Fruit fly (Drosophila melanogaster) whole organism, embryonic: Measurements from ENCODE around the gene GABA-B-R2.
A peak's percentile ranks its signal among the peaks of the same experiment; 100 is the strongest.
"Not testable (repeated sequence)": the region's sequence is repeated elsewhere in the genome, so short reads cannot be mapped to it uniquely, and the experiment has no call there.

Source experiments
- Bgb ChIP-seq: fragments of 200-800 bp; sonication (Bioruptor generic); IDR thresholded peaks from 2 replicates; pipeline ENCODE4 v1.3.6; 2022; ENCODE audit warnings: missing biosample characterization, missing genetic modification characterization; ENCODE audit not compliant: partially characterized antibody
- CG11093 ChIP-seq: fragments of 200-800 bp; sonication (Bioruptor generic); IDR thresholded peaks from 3 replicates; pipeline ENCODE4 v1.3.6; 2022; ENCODE audit warnings: missing biosample characterization, missing genetic modification characterization
- CG13424 ChIP-seq: fragments of 200-800 bp; sonication (Bioruptor generic); optimal IDR thresholded peaks from 2 replicates; lab custom pipeline; 2019; ENCODE audit warnings: missing biosample characterization, mild to moderate bottlenecking, missing genetic modification characterization, moderate library complexity
- CG15011 ChIP-seq: fragments of 200-800 bp; sonication (Bioruptor generic); optimal IDR thresholded peaks from 3 replicates; lab custom pipeline; 2018; ENCODE audit warnings: missing biosample characterization, mild to moderate bottlenecking, missing genetic modification characterization
- CG15073 ChIP-seq: fragments of 200-800 bp; sonication (Bioruptor generic); optimal IDR thresholded peaks from 2 replicates; lab custom pipeline; 2016; ENCODE audit warnings: missing biosample characterization, missing genetic modification characterization
- CG1603 ChIP-seq: fragments of 200-800 bp; sonication (Bioruptor generic); optimal IDR thresholded peaks from 2 replicates; lab custom pipeline; 2019; ENCODE audit warnings: missing biosample characterization, mild to moderate bottlenecking, missing genetic modification characterization, moderate library complexity
- CG17328 ChIP-seq: fragments of 200-800 bp; sonication (Bioruptor generic); IDR thresholded peaks from 2 replicates; pipeline ENCODE4 v1.3.6; 2022; ENCODE audit warnings: missing biosample characterization, missing genetic modification characterization
- CG31224 ChIP-seq: fragments of 200-800 bp; sonication (Bioruptor generic); IDR thresholded peaks from 2 replicates; pipeline ENCODE4 v1.3.6; 2022; ENCODE audit warnings: missing biosample characterization, missing genetic modification characterization
- CG31388 ChIP-seq: fragments of 200-800 bp; sonication (Bioruptor generic); optimal IDR thresholded peaks from 2 replicates; lab custom pipeline; 2016; ENCODE audit warnings: missing biosample characterization, missing genetic modification characterization
- CG3847 ChIP-seq: fragments of 200-800 bp; sonication (Bioruptor generic); IDR thresholded peaks from 2 replicates; pipeline ENCODE4 v1.3.6; 2022; ENCODE audit warnings: missing biosample characterization, missing genetic modification characterization
- CG4730 ChIP-seq: fragments of 200-800 bp; sonication (Bioruptor generic); IDR thresholded peaks from 2 replicates; pipeline ENCODE4 v1.3.6; 2022; ENCODE audit warnings: missing biosample characterization, missing genetic modification characterization
- CG6854 ChIP-seq: fragments of 200-800 bp; sonication (Bioruptor generic); optimal IDR thresholded peaks from 3 replicates; lab custom pipeline; 2017; ENCODE audit warnings: missing biosample characterization, mild to moderate bottlenecking, missing genetic modification characterization
- CG7928 ChIP-seq: fragments of 200-800 bp; sonication (Bioruptor generic); optimal IDR thresholded peaks from 2 replicates; lab custom pipeline; 2017; ENCODE audit warnings: missing biosample characterization, mild to moderate bottlenecking, missing genetic modification characterization
- CG8281 ChIP-seq: fragments of 200-800 bp; sonication (Bioruptor generic); optimal IDR thresholded peaks from 2 replicates; lab custom pipeline; 2018; ENCODE audit warnings: missing biosample characterization, mild to moderate bottlenecking, missing genetic modification characterization, moderate library complexity
- Dbx ChIP-seq: fragments of 200-800 bp; sonication (Bioruptor generic); IDR thresholded peaks from 3 replicates; pipeline ENCODE4 v1.3.6; 2022; ENCODE audit warnings: missing biosample characterization, missing genetic modification characterization
- Ets65A ChIP-seq: fragments of 200-800 bp; sonication (Bioruptor generic); peaks from one replicate; lab custom pipeline; 2016; ENCODE audit warnings: missing biosample characterization, missing genetic modification characterization
- Fer2 ChIP-seq: fragments of 200-800 bp; sonication (Bioruptor generic); optimal IDR thresholded peaks from 2 replicates; lab custom pipeline; 2018; ENCODE audit warnings: missing biosample characterization, mild to moderate bottlenecking, missing genetic modification characterization, moderate library complexity
- HLH3B ChIP-seq: fragments of 200-800 bp; sonication (Bioruptor generic); IDR thresholded peaks from 2 replicates; pipeline ENCODE4 v1.3.6; 2022; ENCODE audit warnings: missing biosample characterization, missing genetic modification characterization
- Hey ChIP-seq: fragments of 200-800 bp; sonication (Bioruptor generic); optimal IDR thresholded peaks from 3 replicates; lab custom pipeline; 2018; ENCODE audit warnings: missing biosample characterization, mild to moderate bottlenecking, missing genetic modification characterization
- Lpt ChIP-seq: fragments of >200 bp; optimal IDR thresholded peaks from 2 replicates; lab custom pipeline; 2018; ENCODE audit warnings: missing biosample characterization, missing genetic modification characterization
- MESR4 ChIP-seq: fragments of 200-800 bp; sonication (Bioruptor generic); optimal IDR thresholded peaks from 2 replicates; lab custom pipeline; 2018; ENCODE audit warnings: missing biosample characterization, mild to moderate bottlenecking, missing genetic modification characterization, moderate library complexity
- Med ChIP-seq: fragments of 200-800 bp; sonication (Bioruptor generic); peaks from one replicate; lab custom pipeline; 2016; ENCODE audit warnings: missing biosample characterization, missing genetic modification characterization, mild to moderate bottlenecking, inconsistent platforms, moderate library complexity
- NFAT ChIP-seq: fragments of 200-800 bp; sonication (Bioruptor generic); IDR thresholded peaks from 2 replicates; pipeline ENCODE4 v1.3.6; 2022; ENCODE audit warnings: missing biosample characterization, missing genetic modification characterization
- Sox102F ChIP-seq: fragments of 200-800 bp; sonication (Bioruptor generic); optimal IDR thresholded peaks from 2 replicates; lab custom pipeline; 2018; ENCODE audit warnings: missing biosample characterization, mild to moderate bottlenecking, missing genetic modification characterization, moderate library complexity
- Ssrp ChIP-seq: fragments of 200-800 bp; sonication (Bioruptor generic); optimal IDR thresholded peaks from 2 replicates; lab custom pipeline; 2018; ENCODE audit warnings: missing biosample characterization, mild to moderate bottlenecking, missing genetic modification characterization, moderate library complexity
- Trl ChIP-seq, 3 experiments: fragments of >200 bp in 2 of 3; fragments of 200-800 bp in 1 of 3; sonication (Bioruptor generic) in 1 of 3; optimal IDR thresholded peaks; 2 replicates in 1 of 3; 3 replicates in 2 of 3; lab custom pipeline; 2016 to 2017; ENCODE audit warnings: missing biosample characterization in 1 of 3, missing genetic modification characterization in 1 of 3
- ap ChIP-seq: fragments of 200-800 bp; sonication (Bioruptor generic); IDR thresholded peaks from 2 replicates; pipeline ENCODE4 v1.3.6; 2022; ENCODE audit warnings: missing biosample characterization, missing genetic modification characterization
- bab2 ChIP-seq: fragments of 200-800 bp; sonication (Bioruptor generic); optimal IDR thresholded peaks from 2 replicates; lab custom pipeline; 2016; ENCODE audit warnings: missing biosample characterization, missing genetic modification characterization
- ewg ChIP-seq: fragments of 200-800 bp; sonication (Bioruptor generic); optimal IDR thresholded peaks from 3 replicates; lab custom pipeline; 2017; ENCODE audit warnings: mild to moderate bottlenecking, missing biosample characterization, missing genetic modification reagents, missing genetic modification characterization
- exex ChIP-seq: fragments of 200-800 bp; sonication (Bioruptor generic); optimal IDR thresholded peaks from 4 replicates; lab custom pipeline; 2018; ENCODE audit warnings: missing biosample characterization, mild to moderate bottlenecking, missing genetic modification characterization, moderate library complexity
- fd96Cb ChIP-seq: fragments of 200-800 bp; sonication (Bioruptor generic); optimal IDR thresholded peaks from 2 replicates; lab custom pipeline; 2018; ENCODE audit warnings: missing biosample characterization, mild to moderate bottlenecking, missing genetic modification characterization, moderate library complexity
- gsb-n ChIP-seq: fragments of 200-800 bp; sonication (Bioruptor generic); optimal IDR thresholded peaks from 3 replicates; lab custom pipeline; 2018; ENCODE audit warnings: missing biosample characterization, mild to moderate bottlenecking, missing genetic modification characterization
- gt ChIP-seq: fragments of 200-800 bp; sonication (Bioruptor generic); IDR thresholded peaks from 2 replicates; pipeline ENCODE4 v1.3.6; 2022; ENCODE audit warnings: missing biosample characterization, missing genetic modification characterization
- lilli ChIP-seq: fragments of 200-800 bp; sonication (Bioruptor generic); optimal IDR thresholded peaks from 3 replicates; lab custom pipeline; 2016; ENCODE audit warnings: missing biosample characterization, missing genetic modification characterization
- pb ChIP-seq: fragments of 200-800 bp; sonication (Bioruptor generic); optimal IDR thresholded peaks from 3 replicates; lab custom pipeline; 2016; ENCODE audit warnings: missing biosample characterization, missing genetic modification characterization
- prd ChIP-seq, 3 experiments: fragments of >200 bp in 2 of 3; fragments of 200-800 bp in 1 of 3; sonication (Bioruptor generic) in 1 of 3; optimal IDR thresholded peaks in 2 of 3; IDR thresholded peaks in 1 of 3; 2 replicates in 2 of 3; 3 replicates in 1 of 3; pipeline versions ENCODE4 v1.3.6 to Lab custom; 2017 to 2022; ENCODE audit warnings: missing biosample characterization in 1 of 3, missing genetic modification characterization in 1 of 3
- pum ChIP-seq: fragments of 200-800 bp; sonication (Bioruptor generic); optimal IDR thresholded peaks from 2 replicates; lab custom pipeline; 2016; ENCODE audit warnings: missing biosample characterization, missing genetic modification characterization
- ro ChIP-seq: fragments of 200-800 bp; sonication (Bioruptor generic); IDR thresholded peaks from 2 replicates; pipeline ENCODE4 v1.3.6; 2022; ENCODE audit warnings: missing biosample characterization, missing genetic modification characterization
- row ChIP-seq: fragments of 200-800 bp; sonication (Bioruptor generic); IDR thresholded peaks from 3 replicates; pipeline ENCODE4 v1.3.6; 2022; ENCODE audit warnings: missing biosample characterization, missing genetic modification characterization
- unpg ChIP-seq: fragments of 200-800 bp; sonication (Bioruptor generic); optimal IDR thresholded peaks from 3 replicates; lab custom pipeline; 2018; ENCODE audit warnings: missing biosample characterization, mild to moderate bottlenecking, missing genetic modification characterization, moderate library complexity
- wdn ChIP-seq: fragments of 200-800 bp; sonication (Bioruptor generic); IDR thresholded peaks from 2 replicates; pipeline ENCODE4 v1.3.6; 2022; ENCODE audit warnings: missing biosample characterization, missing genetic modification characterization

GABA-B-R2 gene

dm6 chr3R:21739750-21740319, 35.8 kb downstream of the GABA-B-R2 start, which contains the start of gene CG5849 (continued):
- TF ChIP-seq exex = peak; percentile 26
- peak; percentile 50 for TF ChIP-seq Med (GFP tag; lab: Kevin White, UChicago)
- TF ChIP-seq CG15073 (GFP tag; lab: Kevin White, UChicago) = peak; percentile 4
- TF ChIP-seq CG3847 (GFP tag; lab: Robert Waterston, UW) = no peak

dm6 chr3R:21739010-21739409, 36.6 kb downstream of the GABA-B-R2 start, which contains the start of gene CG34034:
CG34034 (minus strand) TSS chr3R:21739110.
- TF ChIP-seq CG31224 (GFP tag; lab: Robert Waterston, UW) = no peak
- no peak for TF ChIP-seq bab2 (GFP tag; lab: Kevin White, UChicago)
- TF ChIP-seq prd (optimal IDR thresholded peaks at IDR 0.05; lab: Kevin White, UChicago) = no peak
- TF ChIP-seq prd (GFP tag; IDR thresholded peaks at IDR 0.05; lab: Robert Waterston, UW) = no peak
- TF ChIP-seq CG11093 = no peak
- TF ChIP-seq CG6854 (GFP tag; lab: Kevin White, UChicago) = no peak
- TF ChIP-seq CG4730 (GFP tag; lab: Robert Waterston, UW) = no peak
- TF ChIP-seq HLH3B = no peak
- TF ChIP-seq NFAT (GFP tag; lab: Robert Waterston, UW) = no peak

DNA sequence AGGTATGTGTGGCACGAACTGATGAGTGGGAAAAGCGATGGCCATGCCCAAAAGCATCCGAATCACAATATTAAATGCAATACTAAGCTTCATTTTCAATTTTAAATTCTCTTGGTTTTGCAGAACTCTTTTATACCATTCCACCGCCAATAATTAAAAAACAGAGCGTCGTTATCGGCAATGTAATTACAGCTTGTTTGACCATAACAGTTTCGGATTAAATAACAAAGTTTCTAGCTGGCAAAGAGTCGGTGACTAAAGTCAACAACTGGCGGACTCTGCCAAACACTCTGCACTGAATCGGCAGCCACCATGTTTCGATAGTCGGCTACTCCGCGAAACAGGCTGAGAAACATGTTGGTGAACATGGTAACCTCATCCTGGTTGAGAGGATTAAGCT, 38.4 kb downstream of the GABA-B-R2 start, which contains the start of gene CG42870:
CG42870 (minus strand) TSS at position 101 of the 400 bp plus-strand sequence.
- TF ChIP-seq Sox102F (GFP tag; lab: Kevin White, UChicago) = no peak
- no peak for TF ChIP-seq Lpt
- no peak for TF ChIP-seq HLH3B
- TF ChIP-seq Med (GFP tag; lab: Kevin White, UChicago) = no peak
- no peak for TF ChIP-seq unpg (GFP tag; lab: Kevin White, UChicago)

DNA sequence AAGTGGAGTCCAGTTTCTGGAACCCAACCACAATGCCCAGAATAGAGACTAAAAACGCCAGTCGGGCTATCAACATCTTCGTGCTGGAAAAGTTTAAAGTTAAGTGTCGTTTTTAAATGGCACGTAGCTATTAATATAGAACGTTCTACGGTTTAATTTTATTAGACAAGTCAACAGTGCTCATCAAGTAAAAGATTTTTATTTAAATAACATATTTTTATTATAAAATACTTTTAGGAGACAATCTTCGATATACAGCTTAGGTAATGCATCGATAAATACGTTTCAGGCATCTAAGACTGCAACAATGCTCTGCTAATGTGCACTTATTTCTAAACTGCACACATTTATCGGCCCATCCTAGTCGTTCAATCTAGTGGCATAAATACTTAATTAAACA, 38.9 kb downstream of the GABA-B-R2 start, which contains the start of gene CG42869:
CG42869 (minus strand) TSS at position 101 of the 400 bp plus-strand sequence.
- TF ChIP-seq CG15011 = no peak
- TF ChIP-seq Ets65A = peak; percentile 1

DNA sequence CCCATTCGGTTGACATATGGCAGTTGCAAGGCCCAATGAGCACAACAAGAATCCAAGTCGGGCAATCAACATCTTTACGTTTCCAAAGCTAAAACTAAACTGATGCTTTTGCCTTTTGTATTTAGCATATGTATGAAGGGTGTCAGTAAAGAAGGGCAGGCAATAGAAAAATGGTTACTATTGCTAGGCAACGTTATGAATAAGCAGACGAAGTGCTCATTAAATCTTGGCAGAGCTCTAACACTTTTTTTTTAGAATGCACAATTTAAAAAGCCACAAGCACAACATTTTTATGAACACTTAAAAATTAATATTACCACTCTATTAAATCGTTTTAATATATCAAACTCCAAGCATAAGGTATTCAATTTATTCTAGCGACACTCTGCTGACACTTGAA, 39.4 kb downstream of the GABA-B-R2 start, which contains the start of gene Sfp93F:
Sfp93F (minus strand) TSS at position 101 of the 400 bp plus-strand sequence.
- TF ChIP-seq NFAT (GFP tag; lab: Robert Waterston, UW); CG7928 (GFP tag; lab: Kevin White, UChicago); fd96Cb (tag; lab: Kevin White, UChicago): not testable (repeated sequence)

- TF ChIP-seq pum (GFP tag; lab: Kevin White, UChicago) (no peak), gsb-n (tag; lab: Kevin White, UChicago) (no peak), lilli (GFP tag; lab: Kevin White, UChicago) (no peak), CG31388 (no peak), CG1603 (tag; lab: Kevin White, UChicago) (peak; percentile 13), Hey (tag; lab: Kevin White, UChicago) (no peak), MESR4 (GFP tag; lab: Kevin White, UChicago) (no peak), wdn (GFP tag; lab: Robert Waterston, UW) (no peak), ap (GFP tag; lab: Robert Waterston, UW) (no peak), Trl (optimal IDR thresholded peaks at IDR 0.05; lab: Kevin White, UChicago) (no peak), Trl (GFP tag; optimal IDR thresholded peaks at IDR 0.05; lab: Kevin White, UChicago) (no peak), Med (GFP tag; lab: Kevin White, UChicago) (no peak), Ssrp (tag; lab: Kevin White, UChicago) (peak; percentile 20), pb (GFP tag; lab: Kevin White, UChicago) (no peak), CG17328 (GFP tag; lab: Robert Waterston, UW) (peak; percentile 53), ewg (GFP tag; lab: Kevin White, UChicago) (no peak), Fer2 (no peak), gt (GFP tag; lab: Robert Waterston, UW) (no peak), Dbx (no peak), ro (GFP tag; lab: Robert Waterston, UW) (no peak), CG13424 (tag; lab: Kevin White, UChicago) (no peak), row (GFP tag; lab: Robert Waterston, UW) (peak; percentile 34; the same call in 1 of the 3 replicates), Bgb (GFP tag; lab: Robert Waterston, UW) (no peak), CG8281 (no peak)
Observed at dm6 chr3R:21732901-21733300, 42.7 kb downstream of the GABA-B-R2 start.
